Worm (Caenorhabditis elegans): ENCODE results near the gene str-264.

- TF ChIP-seq B0261.1 (tag; optimal IDR thresholded peaks at IDR 0.05), result no peak
- TF ChIP-seq ccch-3 (GFP tag; optimal IDR thresholded peaks at IDR 0.05), result no peak
- no peak for TF ChIP-seq hmg-20 (GFP tag; IDR thresholded peaks at IDR 0.05)
- no peak for TF ChIP-seq madf-8 (GFP tag; conservative IDR thresholded peaks at IDR 0.05)
These were observed 36.7 kb upstream of the str-264 start, which contains the start of gene srh-276 for ce11 chrV:15529069-15529468.

Data from whole organism, young adult.